Worm (Caenorhabditis elegans) whole organism, young adult: Measurements from ENCODE around the gene srx-87.

Experiments
- C17E4.6 ChIP-seq: fragments of 200-800 bp; sonication (Bioruptor generic); IDR thresholded peaks from 2 replicates; pipeline ENCODE4 v1.3.6; 2022; ENCODE audit warnings: missing genetic modification reagents, missing genetic modification characterization, missing compliant biosample characterization
- F33H1.4 ChIP-seq: fragments of 200-800 bp; sonication (Bioruptor generic); IDR thresholded peaks from 2 replicates; pipeline ENCODE4 v1.3.6; 2022; ENCODE audit warnings: missing genetic modification reagents, missing genetic modification characterization, missing compliant biosample characterization
- ama-1 ChIP-seq, 3 experiments: fragments of 150-350 bp in 1 of 3; sonication (generic microtip) in 2 of 3; optimal IDR thresholded peaks; 2 replicates each; lab custom pipeline; 2014 to 2018; ENCODE audit warnings: missing biosample characterization in 2 of 3, missing genetic modification characterization in 2 of 3, missing genetic modification reagents in 2 of 3
- ceh-79 ChIP-seq: sonication (generic microtip); optimal IDR thresholded peaks from 2 replicates; lab custom pipeline; 2017; ENCODE audit warnings: mild to moderate bottlenecking, missing genetic modification characterization, missing compliant biosample characterization
- him-1 ChIP-seq: sonication (generic microtip); optimal IDR thresholded peaks from 2 replicates; lab custom pipeline; 2016; ENCODE audit warnings: missing genotype, missing genetic modification reagents, missing genetic modification characterization, missing compliant biosample characterization
- madf-8 ChIP-seq: fragments of 200-800 bp; sonication (Bioruptor generic); conservative IDR thresholded peaks from 2 replicates; pipeline ENCODE4 v1.3.6; 2022; ENCODE audit warnings: missing genetic modification reagents, missing genetic modification characterization, missing compliant biosample characterization
- mel-28 ChIP-seq: sonication (generic microtip); optimal IDR thresholded peaks from 2 replicates; lab custom pipeline; 2016; ENCODE audit warnings: borderline replicate concordance, mild to moderate bottlenecking, missing genetic modification characterization, missing compliant biosample characterization
- nfya-2 ChIP-seq: fragments of 200-800 bp; sonication (Bioruptor generic); IDR thresholded peaks from 2 replicates; pipeline ENCODE4 v1.3.6; 2022; ENCODE audit warnings: missing genetic modification reagents, missing genetic modification characterization, missing compliant biosample characterization
- repo-1 ChIP-seq: sonication (generic microtip); optimal IDR thresholded peaks from 2 replicates; lab custom pipeline; 2017; ENCODE audit warnings: mild to moderate bottlenecking, missing genetic modification characterization, missing compliant biosample characterization
- unc-62 ChIP-seq: fragments of 150-350 bp; optimal IDR thresholded peaks from 2 replicates; lab custom pipeline; 2014; ENCODE audit warnings: missing biosample characterization, missing genetic modification reagents, missing genetic modification characterization

ce11 chrV:11605227-11605626, 40.6 kb downstream of the srx-87 start:
- TF ChIP-seq him-1 (tag; lab: Kevin White, UChicago), result no peak
- TF ChIP-seq F33H1.4, result no peak
- TF ChIP-seq unc-62 (GFP tag; lab: Kevin White, UChicago), result no peak
- no peak for TF ChIP-seq mel-28 (tag; lab: Kevin White, UChicago)
- TF ChIP-seq repo-1 (tag; lab: Kevin White, UChicago), result no peak
- TF ChIP-seq nfya-2 (GFP tag; lab: Robert Waterston, UW), result no peak
- TF ChIP-seq ama-1 (optimal IDR thresholded peaks at IDR 0.05; lab: Kevin White, UChicago), result no peak
- no peak for TF ChIP-seq ama-1 (GFP tag; optimal IDR thresholded peaks at IDR 0.05; lab: Kevin White, UChicago)
- no peak for TF ChIP-seq ceh-79 (tag; lab: Kevin White, UChicago)
- TF ChIP-seq C17E4.6 (GFP tag; lab: Robert Waterston, UW), result no peak
- TF ChIP-seq madf-8 (GFP tag; lab: Robert Waterston, UW), result no peak
